Worm (Caenorhabditis elegans) whole organism, mixed stage, embryonic: ENCODE data around the gene btb-9.
"Not testable (repeated sequence)": the region's sequence is repeated elsewhere in the genome, so short reads cannot be mapped to it uniquely, and the experiment has no call there.

Experiments used
- M03D4.4 ChIP-seq: sonication (generic microtip); optimal IDR thresholded peaks from 2 replicates; lab custom pipeline; 2017; ENCODE audit warnings: mild to moderate bottlenecking, missing genetic modification characterization, missing compliant biosample characterization
- bed-3 ChIP-seq: fragments of 200-800 bp; sonication (Bioruptor generic); optimal IDR thresholded peaks from 3 replicates; lab custom pipeline; 2018; ENCODE audit warnings: mild to moderate bottlenecking, missing genetic modification characterization, moderate library complexity, missing compliant biosample characterization
- blmp-1 ChIP-seq: fragments of 150-350 bp; optimal IDR thresholded peaks from 2 replicates; lab custom pipeline; 2014; ENCODE audit warnings: missing biosample characterization, missing genetic modification characterization
- ceh-39 ChIP-seq: fragments of 150-350 bp; optimal IDR thresholded peaks from 2 replicates; lab custom pipeline; 2014; ENCODE audit warnings: missing biosample characterization, missing genetic modification characterization
- ceh-43 ChIP-seq: fragments of 200-800 bp; sonication (Bioruptor generic); optimal IDR thresholded peaks from 2 replicates; lab custom pipeline; 2018; ENCODE audit warnings: mild to moderate bottlenecking, missing genetic modification characterization, moderate library complexity, missing compliant biosample characterization
- ces-1 ChIP-seq: fragments of 150-350 bp; optimal IDR thresholded peaks from 2 replicates; lab custom pipeline; 2014; ENCODE audit warnings: missing biosample characterization, missing genetic modification reagents, missing genetic modification characterization
- drap-1 ChIP-seq: fragments of 200-800 bp; sonication (Bioruptor generic); optimal IDR thresholded peaks from 3 replicates; lab custom pipeline; 2018; ENCODE audit warnings: mild to moderate bottlenecking, missing genetic modification characterization, missing compliant biosample characterization
- elt-1 ChIP-seq: sonication (generic microtip); optimal IDR thresholded peaks from 2 replicates; lab custom pipeline; 2017; ENCODE audit warnings: missing genetic modification characterization, mild to moderate bottlenecking, missing compliant biosample characterization, antibody characterized with exemption, moderate library complexity, borderline replicate concordance; ENCODE audit not compliant: insufficient read depth
- elt-3 ChIP-seq: fragments of 150-350 bp; optimal IDR thresholded peaks from 2 replicates; lab custom pipeline; 2014; ENCODE audit warnings: missing biosample characterization, missing genetic modification characterization
- flh-1 ChIP-seq: fragments of 200-800 bp; sonication (Bioruptor generic); optimal IDR thresholded peaks from 2 replicates; lab custom pipeline; 2018; ENCODE audit warnings: mild to moderate bottlenecking, missing genetic modification characterization, moderate library complexity, missing compliant biosample characterization
- ham-2 ChIP-seq: fragments of 200-800 bp; sonication (Bioruptor generic); optimal IDR thresholded peaks from 2 replicates; lab custom pipeline; 2018; ENCODE audit warnings: mild to moderate bottlenecking, missing genetic modification characterization, missing compliant biosample characterization
- hlh-1 ChIP-seq: fragments of 150-350 bp; optimal IDR thresholded peaks from 2 replicates; lab custom pipeline; 2014; ENCODE audit warnings: missing biosample characterization, missing genetic modification reagents, missing genetic modification characterization
- lin-32 ChIP-seq: fragments of 200-800 bp; sonication (Bioruptor generic); optimal IDR thresholded peaks from 2 replicates; lab custom pipeline; 2018; ENCODE audit warnings: mild to moderate bottlenecking, missing genetic modification characterization, missing compliant biosample characterization
- mab-5 ChIP-seq: fragments of 150-350 bp; optimal IDR thresholded peaks from 2 replicates; lab custom pipeline; 2014; ENCODE audit warnings: missing biosample characterization, missing genetic modification characterization
- mep-1 ChIP-seq: fragments of 150-350 bp; optimal IDR thresholded peaks from 2 replicates; lab custom pipeline; 2017; ENCODE audit warnings: missing biosample characterization, missing genetic modification reagents, missing genetic modification characterization, inconsistent platforms
- nhr-12 ChIP-seq: fragments of 150-350 bp; optimal IDR thresholded peaks from 2 replicates; lab custom pipeline; 2014; ENCODE audit warnings: missing biosample characterization, missing genetic modification characterization
- nhr-237 ChIP-seq: fragments of 150-350 bp; optimal IDR thresholded peaks from 2 replicates; lab custom pipeline; 2014; ENCODE audit warnings: missing biosample characterization, missing genetic modification characterization
- nhr-28 ChIP-seq: fragments of 150-350 bp; optimal IDR thresholded peaks from 2 replicates; lab custom pipeline; 2014; ENCODE audit warnings: missing biosample characterization, missing genetic modification characterization
- pha-4 ChIP-seq: fragments of 150-350 bp; optimal IDR thresholded peaks from 2 replicates; lab custom pipeline; 2018; ENCODE audit warnings: missing biosample characterization, missing genetic modification reagents, missing genetic modification characterization
- sem-2 ChIP-seq: fragments of 200-800 bp; sonication (Bioruptor generic); optimal IDR thresholded peaks from 2 replicates; lab custom pipeline; 2018; ENCODE audit warnings: mild to moderate bottlenecking, missing genetic modification characterization, missing compliant biosample characterization
- snpc-4 ChIP-seq: fragments of 150-350 bp; optimal IDR thresholded peaks from 2 replicates; lab custom pipeline; 2014; ENCODE audit warnings: missing biosample characterization, missing genetic modification characterization
- sptf-1 ChIP-seq: sonication (generic microtip); optimal IDR thresholded peaks from 2 replicates; lab custom pipeline; 2017; ENCODE audit warnings: mild to moderate bottlenecking, missing genetic modification characterization, moderate library complexity, missing compliant biosample characterization
- tbx-8 ChIP-seq: fragments of 200-800 bp; sonication (Bioruptor generic); optimal IDR thresholded peaks from 2 replicates; lab custom pipeline; 2018; ENCODE audit warnings: mild to moderate bottlenecking, missing genetic modification characterization, moderate library complexity, missing compliant biosample characterization
- unc-120 ChIP-seq: sonication (generic microtip); optimal IDR thresholded peaks from 2 replicates; lab custom pipeline; 2017; ENCODE audit warnings: missing genetic modification characterization, missing compliant biosample characterization; ENCODE audit not compliant: poor library complexity, severe bottlenecking
- unc-39 ChIP-seq: fragments of 150-350 bp; optimal IDR thresholded peaks from 2 replicates; lab custom pipeline; 2014; ENCODE audit warnings: missing biosample characterization, missing genetic modification characterization
- zip-8 ChIP-seq: fragments of 150-350 bp; optimal IDR thresholded peaks from 2 replicates; lab custom pipeline; 2014; ENCODE audit warnings: missing biosample characterization, missing genetic modification characterization
- ztf-11 ChIP-seq: fragments of 150-350 bp; optimal IDR thresholded peaks from 2 replicates; lab custom pipeline; 2014; ENCODE audit warnings: missing biosample characterization, missing genetic modification characterization

btb-9 gene

ce11 chrII:1759602-1760001, 31.3 kb downstream of the btb-9 start, which contains the start of gene F36H5.18:
F36H5.18 (plus strand) TSS chrII:1759902.
- TF ChIP-seq unc-39 (tag; lab: Kevin White, UChicago) (no peak), ztf-11 (no peak), nhr-237 (no peak), ces-1 (GFP tag; lab: Kevin White, UChicago) (no peak), hlh-1 (tag; lab: Kevin White, UChicago) (no peak), nhr-12 (tag; lab: Kevin White, UChicago) (no peak), sptf-1 (tag; lab: Kevin White, UChicago) (no peak), ceh-39 (tag; lab: Kevin White, UChicago) (no peak), lin-32 (no peak), zip-8 (tag; lab: Kevin White, UChicago) (no peak), bed-3 (GFP tag; lab: Kevin White, UChicago) (no peak), mab-5 (tag; lab: Kevin White, UChicago) (no peak), mep-1 (no peak), unc-120 (tag; lab: Kevin White, UChicago) (no peak), blmp-1 (tag; lab: Kevin White, UChicago) (no peak), M03D4.4 (tag; lab: Kevin White, UChicago) (no peak), snpc-4 (tag; lab: Kevin White, UChicago) (no peak)
- TF ChIP-seq, all 35 proteins: peak for 0

- TF ChIP-seq tbx-8, result no peak
- TF ChIP-seq snpc-4 (tag; lab: Kevin White, UChicago), result no peak
Measured at ce11 chrII:1761564-1761963, 33.3 kb downstream of the btb-9 start, which contains the start of gene F36H5.4. F36H5.4 (plus strand) TSS chrII:1761864.

- TF ChIP-seq blmp-1 (tag; lab: Kevin White, UChicago) (no peak), mep-1 (no peak), elt-3 (tag; lab: Kevin White, UChicago) (no peak), ces-1 (GFP tag; lab: Kevin White, UChicago) (no peak), pha-4 (tag; lab: Kevin White, UChicago) (no peak)
Measured at ce11 chrII:1763072-1763471, 34.8 kb downstream of the btb-9 start, which contains the start of gene math-28. math-28 (plus strand) TSS chrII:1763372.

- TF ChIP-seq mep-1, result no peak
- no peak for TF ChIP-seq tbx-8
- no peak for TF ChIP-seq hlh-1 (tag; lab: Kevin White, UChicago)
- no peak for TF ChIP-seq nhr-28 (tag; lab: Kevin White, UChicago)
- no peak for TF ChIP-seq bed-3 (GFP tag; lab: Kevin White, UChicago)
- no peak for TF ChIP-seq flh-1 (GFP tag; lab: Kevin White, UChicago)
- TF ChIP-seq nhr-237, result no peak
- TF ChIP-seq ceh-43 (GFP tag; lab: Kevin White, UChicago), result no peak
- no peak for TF ChIP-seq ztf-11
- no peak for TF ChIP-seq zip-8 (tag; lab: Kevin White, UChicago)
Measured at ce11 chrII:1766715-1767114, 38.4 kb downstream of the btb-9 start.

- not testable (repeated sequence) for TF ChIP-seq sem-2 (GFP tag; lab: Kevin White, UChicago); elt-1 (tag; lab: Kevin White, UChicago); mab-5 (tag; lab: Kevin White, UChicago)
Measured at ce11 chrII:1771347-1771746, 43.0 kb downstream of the btb-9 start, which contains the start of gene math-26. math-26 (plus strand) TSS chrII:1771647.

- TF ChIP-seq zip-8 (tag; lab: Kevin White, UChicago) (no peak), ztf-11 (no peak), elt-1 (tag; lab: Kevin White, UChicago) (no peak), hlh-1 (tag; lab: Kevin White, UChicago) (no peak), lin-32 (no peak), unc-120 (tag; lab: Kevin White, UChicago) (no peak)
Measured at ce11 chrII:1771785-1772184, 43.5 kb downstream of the btb-9 start, which contains the start of gene math-3. math-3 (plus strand) TSS chrII:1772085.

- TF ChIP-seq drap-1, ham-2, sem-2 (GFP tag; lab: Kevin White, UChicago): not testable (repeated sequence)
Measured at ce11 chrII:1775234-1775633, 46.9 kb downstream of the btb-9 start, which contains the start of gene F36H5.14. F36H5.14 (plus strand) TSS chrII:1775534.
